Worm (Caenorhabditis elegans) whole organism, L4 larva: ENCODE results near the gene ucr-2.2.

Experiments
- F49E8.2 ChIP-seq: sonication (generic microtip); optimal IDR thresholded peaks from 2 replicates; lab custom pipeline; 2016; ENCODE audit warnings: missing compliant biosample characterization, mild to moderate bottlenecking, missing genetic modification characterization, borderline replicate concordance
- ama-1 ChIP-seq: fragments of 150-350 bp; optimal IDR thresholded peaks from 2 replicates; lab custom pipeline; 2014; ENCODE audit warnings: inconsistent platforms, mixed read lengths
- ceh-82 ChIP-seq: sonication (generic microtip); optimal IDR thresholded peaks from 2 replicates; lab custom pipeline; 2017; ENCODE audit warnings: missing biosample characterization, missing genetic modification characterization
- lin-13 ChIP-seq: fragments of 150-350 bp; optimal IDR thresholded peaks from 2 replicates; lab custom pipeline; 2014; ENCODE audit warnings: missing biosample characterization, missing genetic modification reagents, missing genetic modification characterization
- nhr-11 ChIP-seq: fragments of 150-350 bp; optimal IDR thresholded peaks from 2 replicates; lab custom pipeline; 2014; ENCODE audit warnings: missing biosample characterization, missing genetic modification characterization
- nhr-25 ChIP-seq: sonication (generic microtip); optimal IDR thresholded peaks from 2 replicates; lab custom pipeline; 2017; ENCODE audit warnings: missing genetic modification characterization, mild to moderate bottlenecking, missing compliant biosample characterization, antibody characterized with exemption, moderate library complexity, borderline replicate concordance; ENCODE audit not compliant: insufficient read depth

DNA sequence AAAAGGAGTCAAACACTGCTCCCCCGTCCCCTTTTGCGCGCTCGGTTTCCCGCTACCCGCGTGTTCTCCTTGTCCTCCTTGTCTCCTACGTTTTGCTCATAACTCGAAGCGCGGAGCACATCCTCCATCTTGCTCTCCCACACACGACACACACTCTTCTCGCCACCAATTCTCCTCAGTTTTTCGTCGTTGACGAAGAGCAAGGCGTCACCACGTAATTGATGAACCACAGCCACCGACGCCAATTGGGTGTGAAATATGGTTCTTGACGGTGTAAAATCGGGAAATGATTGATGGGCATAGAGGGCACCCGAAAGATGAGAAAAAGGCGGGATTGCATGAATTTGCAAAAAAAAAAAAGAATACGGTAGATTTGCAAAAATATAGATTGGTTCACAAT is 24.9 kb upstream of the ucr-2.2 start:
- TF ChIP-seq ama-1 (lab: Kevin White, UChicago) = no peak
- TF ChIP-seq nhr-11 = no peak
- TF ChIP-seq ceh-82 (tag; lab: Kevin White, UChicago) = no peak
- no peak for TF ChIP-seq lin-13 (GFP tag; lab: Kevin White, UChicago)
- TF ChIP-seq nhr-25 (tag; lab: Kevin White, UChicago) = no peak
- TF ChIP-seq F49E8.2 = no peak
